Fruit fly (Drosophila melanogaster): ENCODE results near the gene Scp2.

- TF ChIP-seq usp (GFP tag; optimal IDR thresholded peaks at IDR 0.05), result no peak
- TF ChIP-seq pan (optimal IDR thresholded peaks at IDR 0.05), result no peak
- TF ChIP-seq psq (optimal IDR thresholded peaks at IDR 0.05), result no peak
- no peak for TF ChIP-seq CG8478 (optimal IDR thresholded peaks at IDR 0.05)
- no peak for TF ChIP-seq EcR (GFP tag; optimal IDR thresholded peaks at IDR 0.05)
Measured at dm6 chr3R:16630564-16630963, 47.1 kb upstream of the Scp2 start.

Data from whole organism.